Worm (Caenorhabditis elegans) whole organism, mixed stage, embryonic: ENCODE results near the gene cutl-3.
A peak's percentile ranks its signal among the peaks of the same experiment; 100 is the strongest.

ENCODE experiments used
- M03D4.4 ChIP-seq: sonication (generic microtip); optimal IDR thresholded peaks from 2 replicates; lab custom pipeline; 2017; ENCODE audit warnings: mild to moderate bottlenecking, missing genetic modification characterization, missing compliant biosample characterization
- bed-3 ChIP-seq: fragments of 200-800 bp; sonication (Bioruptor generic); optimal IDR thresholded peaks from 3 replicates; lab custom pipeline; 2018; ENCODE audit warnings: mild to moderate bottlenecking, missing genetic modification characterization, moderate library complexity, missing compliant biosample characterization
- blmp-1 ChIP-seq: fragments of 150-350 bp; optimal IDR thresholded peaks from 2 replicates; lab custom pipeline; 2014; ENCODE audit warnings: missing biosample characterization, missing genetic modification characterization
- ceh-39 ChIP-seq: fragments of 150-350 bp; optimal IDR thresholded peaks from 2 replicates; lab custom pipeline; 2014; ENCODE audit warnings: missing biosample characterization, missing genetic modification characterization
- ceh-83 ChIP-seq: fragments of 200-800 bp; sonication (Bioruptor generic); optimal IDR thresholded peaks from 2 replicates; lab custom pipeline; 2018; ENCODE audit warnings: mild to moderate bottlenecking, missing genetic modification characterization, missing compliant biosample characterization
- ces-1 ChIP-seq: fragments of 150-350 bp; optimal IDR thresholded peaks from 2 replicates; lab custom pipeline; 2014; ENCODE audit warnings: missing biosample characterization, missing genetic modification reagents, missing genetic modification characterization
- cnd-1 ChIP-seq: fragments of 200-800 bp; sonication (Bioruptor generic); optimal IDR thresholded peaks from 2 replicates; lab custom pipeline; 2018; ENCODE audit warnings: mild to moderate bottlenecking, missing genetic modification characterization, missing compliant biosample characterization
- drap-1 ChIP-seq: fragments of 200-800 bp; sonication (Bioruptor generic); optimal IDR thresholded peaks from 3 replicates; lab custom pipeline; 2018; ENCODE audit warnings: mild to moderate bottlenecking, missing genetic modification characterization, missing compliant biosample characterization
- elt-1 ChIP-seq: sonication (generic microtip); optimal IDR thresholded peaks from 2 replicates; lab custom pipeline; 2017; ENCODE audit warnings: missing genetic modification characterization, mild to moderate bottlenecking, missing compliant biosample characterization, antibody characterized with exemption, moderate library complexity, borderline replicate concordance; ENCODE audit not compliant: insufficient read depth
- elt-3 ChIP-seq: fragments of 150-350 bp; optimal IDR thresholded peaks from 2 replicates; lab custom pipeline; 2014; ENCODE audit warnings: missing biosample characterization, missing genetic modification characterization
- flh-1 ChIP-seq: fragments of 200-800 bp; sonication (Bioruptor generic); optimal IDR thresholded peaks from 2 replicates; lab custom pipeline; 2018; ENCODE audit warnings: mild to moderate bottlenecking, missing genetic modification characterization, moderate library complexity, missing compliant biosample characterization
- ham-2 ChIP-seq: fragments of 200-800 bp; sonication (Bioruptor generic); optimal IDR thresholded peaks from 2 replicates; lab custom pipeline; 2018; ENCODE audit warnings: mild to moderate bottlenecking, missing genetic modification characterization, missing compliant biosample characterization
- hlh-1 ChIP-seq: fragments of 150-350 bp; optimal IDR thresholded peaks from 2 replicates; lab custom pipeline; 2014; ENCODE audit warnings: missing biosample characterization, missing genetic modification reagents, missing genetic modification characterization
- lin-13 ChIP-seq: fragments of 150-350 bp; optimal IDR thresholded peaks from 2 replicates; lab custom pipeline; 2014; ENCODE audit warnings: missing biosample characterization, missing genetic modification characterization
- lin-32 ChIP-seq: fragments of 200-800 bp; sonication (Bioruptor generic); optimal IDR thresholded peaks from 2 replicates; lab custom pipeline; 2018; ENCODE audit warnings: mild to moderate bottlenecking, missing genetic modification characterization, missing compliant biosample characterization
- lsy-2 ChIP-seq: fragments of 150-350 bp; optimal IDR thresholded peaks from 2 replicates; lab custom pipeline; 2014; ENCODE audit warnings: missing biosample characterization, missing genetic modification characterization
- mep-1 ChIP-seq: fragments of 150-350 bp; optimal IDR thresholded peaks from 2 replicates; lab custom pipeline; 2017; ENCODE audit warnings: missing biosample characterization, missing genetic modification reagents, missing genetic modification characterization, inconsistent platforms
- mls-2 ChIP-seq: sonication (generic microtip); optimal IDR thresholded peaks from 2 replicates; lab custom pipeline; 2016; ENCODE audit warnings: mild to moderate bottlenecking, missing genetic modification characterization, moderate library complexity, missing compliant biosample characterization
- nhr-12 ChIP-seq: fragments of 150-350 bp; optimal IDR thresholded peaks from 2 replicates; lab custom pipeline; 2014; ENCODE audit warnings: missing biosample characterization, missing genetic modification characterization
- nhr-2 ChIP-seq: fragments of 150-350 bp; optimal IDR thresholded peaks from 2 replicates; lab custom pipeline; 2014; ENCODE audit warnings: missing biosample characterization, missing genetic modification characterization
- nhr-237 ChIP-seq: fragments of 150-350 bp; optimal IDR thresholded peaks from 2 replicates; lab custom pipeline; 2014; ENCODE audit warnings: missing biosample characterization, missing genetic modification characterization
- nhr-28 ChIP-seq: fragments of 150-350 bp; optimal IDR thresholded peaks from 2 replicates; lab custom pipeline; 2014; ENCODE audit warnings: missing biosample characterization, missing genetic modification characterization
- nhr-76 ChIP-seq: sonication (generic microtip); optimal IDR thresholded peaks from 2 replicates; lab custom pipeline; 2017; ENCODE audit warnings: missing biosample characterization, missing genetic modification characterization
- pha-4 ChIP-seq: fragments of 150-350 bp; optimal IDR thresholded peaks from 2 replicates; lab custom pipeline; 2018; ENCODE audit warnings: missing biosample characterization, missing genetic modification reagents, missing genetic modification characterization
- sem-2 ChIP-seq: fragments of 200-800 bp; sonication (Bioruptor generic); optimal IDR thresholded peaks from 2 replicates; lab custom pipeline; 2018; ENCODE audit warnings: mild to moderate bottlenecking, missing genetic modification characterization, missing compliant biosample characterization
- sptf-1 ChIP-seq: sonication (generic microtip); optimal IDR thresholded peaks from 2 replicates; lab custom pipeline; 2017; ENCODE audit warnings: mild to moderate bottlenecking, missing genetic modification characterization, moderate library complexity, missing compliant biosample characterization
- tbx-8 ChIP-seq: fragments of 200-800 bp; sonication (Bioruptor generic); optimal IDR thresholded peaks from 2 replicates; lab custom pipeline; 2018; ENCODE audit warnings: mild to moderate bottlenecking, missing genetic modification characterization, moderate library complexity, missing compliant biosample characterization
- unc-120 ChIP-seq: sonication (generic microtip); optimal IDR thresholded peaks from 2 replicates; lab custom pipeline; 2017; ENCODE audit warnings: missing genetic modification characterization, missing compliant biosample characterization; ENCODE audit not compliant: poor library complexity, severe bottlenecking
- unc-39 ChIP-seq: fragments of 150-350 bp; optimal IDR thresholded peaks from 2 replicates; lab custom pipeline; 2014; ENCODE audit warnings: missing biosample characterization, missing genetic modification characterization
- unc-62 ChIP-seq: fragments of 150-350 bp; optimal IDR thresholded peaks from 2 replicates; lab custom pipeline; 2014; ENCODE audit warnings: missing biosample characterization, missing genetic modification reagents, missing genetic modification characterization
- zip-8 ChIP-seq: fragments of 150-350 bp; optimal IDR thresholded peaks from 2 replicates; lab custom pipeline; 2014; ENCODE audit warnings: missing biosample characterization, missing genetic modification characterization
- ztf-11 ChIP-seq: fragments of 150-350 bp; optimal IDR thresholded peaks from 2 replicates; lab custom pipeline; 2014; ENCODE audit warnings: missing biosample characterization, missing genetic modification characterization

The cutl-3 gene

ce11 chrX:14999101-14999500 lies at the start of gene cutl-3:
Gene cutl-3, minus strand, starts transcription at chrX:14999201.
- TF ChIP-seq nhr-28 (tag; lab: Kevin White, UChicago): no peak
- no peak for TF ChIP-seq nhr-237 (tag; lab: Kevin White, UChicago)
- TF ChIP-seq lin-32 (GFP tag; lab: Kevin White, UChicago): no peak
- TF ChIP-seq lsy-2 (tag; lab: Kevin White, UChicago): no peak
- TF ChIP-seq sem-2: no peak
- TF ChIP-seq ztf-11 (tag; lab: Kevin White, UChicago): no peak
- no peak for TF ChIP-seq flh-1 (GFP tag; lab: Kevin White, UChicago)
- TF ChIP-seq pha-4 (tag; lab: Kevin White, UChicago): no peak
- no peak for TF ChIP-seq mep-1 (tag; lab: Kevin White, UChicago)
- TF ChIP-seq hlh-1 (tag; lab: Kevin White, UChicago): no peak
- TF ChIP-seq zip-8 (tag; lab: Kevin White, UChicago): no peak
- TF ChIP-seq ces-1 (GFP tag; lab: Kevin White, UChicago): no peak

DNA sequence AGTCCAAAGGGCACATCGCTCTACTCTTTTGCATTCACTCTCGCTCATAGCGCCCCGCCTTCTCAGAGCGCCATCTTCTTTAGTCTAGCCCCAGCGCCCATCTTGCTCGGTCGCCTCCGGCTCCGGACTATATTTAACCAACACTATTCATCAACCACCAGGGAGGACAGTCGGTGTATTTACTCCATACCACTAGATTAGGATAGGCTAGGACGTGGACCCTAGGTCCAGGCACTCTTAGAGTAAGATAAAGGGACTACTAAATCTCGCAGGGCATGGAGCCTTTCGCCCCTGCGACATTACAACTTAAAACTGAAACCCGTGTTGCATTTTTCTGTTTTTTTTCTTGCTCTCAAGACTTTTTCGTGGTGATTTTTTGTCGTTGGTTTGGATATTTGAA lies 48.5 kb upstream of the cutl-3 start:
- TF ChIP-seq ztf-11 (tag; lab: Kevin White, UChicago) (no peak), sptf-1 (no peak), unc-39 (tag; lab: Kevin White, UChicago) (no peak), ceh-39 (tag; lab: Kevin White, UChicago) (no peak), ceh-83 (GFP tag; lab: Kevin White, UChicago) (no peak), elt-3 (no peak), lsy-2 (tag; lab: Kevin White, UChicago) (no peak), blmp-1 (no peak), unc-62 (GFP tag; lab: Kevin White, UChicago) (no peak), M03D4.4 (tag; lab: Kevin White, UChicago) (no peak), cnd-1 (tag; lab: Kevin White, UChicago) (no peak), sem-2 (no peak)

DNA sequence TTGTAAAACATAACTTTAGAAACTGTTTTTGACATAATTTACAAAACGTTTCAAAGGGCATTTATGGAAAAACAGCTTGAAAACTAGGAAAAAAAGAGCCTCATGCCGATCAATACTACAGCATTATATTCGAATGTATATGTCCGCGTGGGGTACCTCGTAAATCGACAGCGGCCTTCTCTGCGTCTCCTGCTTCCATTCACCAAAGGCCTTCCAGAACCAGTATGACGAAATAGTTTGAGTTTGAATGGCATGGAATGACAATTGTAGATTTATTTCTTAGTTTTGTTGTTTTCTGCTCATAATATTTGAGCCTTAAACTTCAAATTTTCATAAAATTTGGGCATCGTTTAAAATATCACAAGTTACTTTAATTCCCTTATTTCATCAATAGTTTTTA lies 46.4 kb upstream of the cutl-3 start:
- no peak for TF ChIP-seq ceh-83 (GFP tag; lab: Kevin White, UChicago)
- no peak for TF ChIP-seq unc-62 (GFP tag; lab: Kevin White, UChicago)
- no peak for TF ChIP-seq pha-4 (tag; lab: Kevin White, UChicago)
- no peak for TF ChIP-seq nhr-76
- no peak for TF ChIP-seq nhr-2

ce11 chrX:15042549-15042948 lies 43.5 kb upstream of the cutl-3 start:
- TF ChIP-seq ceh-83 (GFP tag; lab: Kevin White, UChicago) (no peak), ces-1 (GFP tag; lab: Kevin White, UChicago) (no peak), unc-120 (tag; lab: Kevin White, UChicago) (no peak), drap-1 (GFP tag; lab: Kevin White, UChicago) (no peak)
- TF ChIP-seq, all 35 proteins: peak for 0

- TF ChIP-seq unc-120 (tag; lab: Kevin White, UChicago) (no peak), ces-1 (GFP tag; lab: Kevin White, UChicago) (peak; percentile 98)
Observed at ce11 chrX:15041340-15041739, 42.3 kb upstream of the cutl-3 start.

ce11 chrX:15040552-15041080 lies 41.6 kb upstream of the cutl-3 start, which contains the start of gene C18B12.4:
Gene C18B12.4, minus strand, starts transcription at chrX:15040602.
- TF ChIP-seq pha-4 (tag; lab: Kevin White, UChicago): peak; percentile 92
- TF ChIP-seq hlh-1 (tag; lab: Kevin White, UChicago): peak; percentile 99
- peak; percentile 78 for TF ChIP-seq unc-62 (GFP tag; lab: Kevin White, UChicago)
- TF ChIP-seq M03D4.4 (tag; lab: Kevin White, UChicago): peak; percentile 19
- TF ChIP-seq unc-120 (tag; lab: Kevin White, UChicago): peak; percentile 12
- TF ChIP-seq tbx-8 (GFP tag; lab: Kevin White, UChicago): peak; percentile 22
- peak; percentile 77 for TF ChIP-seq nhr-237 (tag; lab: Kevin White, UChicago)
- TF ChIP-seq nhr-12 (tag; lab: Kevin White, UChicago): no peak
- peak; percentile 59 for TF ChIP-seq lsy-2 (tag; lab: Kevin White, UChicago)
- TF ChIP-seq elt-3: peak; percentile 20
- TF ChIP-seq ces-1 (GFP tag; lab: Kevin White, UChicago): no peak
- peak; percentile 55 for TF ChIP-seq nhr-2
- TF ChIP-seq unc-39 (tag; lab: Kevin White, UChicago): peak; percentile 92
- peak; percentile 90 for TF ChIP-seq ham-2 (GFP tag; lab: Kevin White, UChicago)
- peak; percentile 72 for TF ChIP-seq cnd-1 (tag; lab: Kevin White, UChicago)
- TF ChIP-seq nhr-76: no peak
- TF ChIP-seq elt-1: peak; percentile 28
- TF ChIP-seq mls-2 (tag; lab: Kevin White, UChicago): peak; percentile 67
- TF ChIP-seq mep-1 (tag; lab: Kevin White, UChicago): peak; percentile 78
- TF ChIP-seq bed-3 (GFP tag; lab: Kevin White, UChicago): no peak
- TF ChIP-seq drap-1 (GFP tag; lab: Kevin White, UChicago): peak; percentile 74
- no peak for TF ChIP-seq ztf-11 (tag; lab: Kevin White, UChicago)
- TF ChIP-seq lin-13 (tag; lab: Kevin White, UChicago): peak; percentile 89
- TF ChIP-seq blmp-1: no peak
- peak; percentile 65 for TF ChIP-seq ceh-39 (tag; lab: Kevin White, UChicago)
- peak; percentile 77 for TF ChIP-seq sptf-1
- no peak for TF ChIP-seq flh-1 (GFP tag; lab: Kevin White, UChicago)
- no peak for TF ChIP-seq sem-2
